Worm (Caenorhabditis elegans): ENCODE results near the gene rsp-7.

rsp-7 gene

DNA sequence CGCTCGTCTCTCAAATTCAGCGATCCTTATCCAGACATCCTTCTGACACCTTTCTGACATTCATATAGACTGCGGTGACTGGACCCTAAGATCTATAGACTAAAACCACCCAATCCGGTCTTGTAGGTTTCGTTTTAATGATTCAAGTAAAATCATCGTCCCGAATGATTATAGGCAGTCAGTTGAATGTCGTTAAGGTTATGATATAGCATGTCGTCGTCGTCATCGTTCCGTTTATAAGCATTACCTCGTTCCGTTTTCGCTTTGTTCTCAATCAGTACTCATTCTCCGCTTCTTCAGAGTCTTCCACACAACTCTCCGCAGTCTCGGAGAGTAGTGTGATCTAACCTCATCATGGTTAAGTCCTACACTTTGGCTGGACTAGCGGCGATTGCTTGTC is 49.7 kb downstream of the rsp-7 start, which contains the start of gene bli-1:
bli-1 (plus strand) TSS at position 301 of the 400 bp plus-strand sequence.
- TF ChIP-seq zip-5 (tag; optimal IDR thresholded peaks at IDR 0.05) (no peak), tbx-2 (tag; optimal IDR thresholded peaks at IDR 0.05) (no peak), fax-1 (tag; optimal IDR thresholded peaks at IDR 0.05) (no peak), syd-9 (tag; optimal IDR thresholded peaks at IDR 0.05) (no peak), pros-1 (tag; optimal IDR thresholded peaks at IDR 0.05) (no peak), pqm-1 (tag; optimal IDR thresholded peaks at IDR 0.05) (no peak), ceh-22 (tag; optimal IDR thresholded peaks at IDR 0.05) (no peak), ceh-34 (tag; optimal IDR thresholded peaks at IDR 0.05) (no peak), rnt-1 (tag; optimal IDR thresholded peaks at IDR 0.05) (no peak), ceh-45 (GFP tag; IDR thresholded peaks at IDR 0.05) (no peak), ama-1 (optimal IDR thresholded peaks at IDR 0.05) (no peak), elt-4 (tag; optimal IDR thresholded peaks at IDR 0.05) (no peak), tbx-7 (tag; optimal IDR thresholded peaks at IDR 0.05) (no peak)
